Worm (Caenorhabditis elegans): ENCODE results near the gene C28H8.7.

DNA sequence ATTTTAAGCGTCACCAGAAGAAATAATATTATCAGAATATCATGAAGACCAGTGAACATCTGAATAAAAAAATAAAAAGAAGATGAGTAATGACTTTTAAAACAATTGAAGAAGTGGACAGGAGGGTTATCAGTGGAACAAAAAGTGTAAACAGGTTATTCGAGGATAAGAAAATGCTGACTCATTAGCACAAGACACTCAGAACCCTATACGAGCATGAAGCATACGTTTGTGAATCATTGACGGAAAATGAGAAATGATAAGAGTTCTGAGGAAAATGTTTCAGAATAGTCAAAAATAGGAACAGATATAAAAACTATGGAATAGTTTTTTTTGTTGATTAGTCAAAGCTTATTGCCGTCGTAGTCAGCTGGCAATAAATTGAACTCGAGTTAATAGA lies 46.1 kb upstream of the C28H8.7 start, which contains the start of gene zmp-1:
- TF ChIP-seq W03F9.2 (tag; optimal IDR thresholded peaks at IDR 0.05) (no peak), him-1 (tag; optimal IDR thresholded peaks at IDR 0.05) (no peak), dao-5 (tag; optimal IDR thresholded peaks at IDR 0.05) (no peak)

All from whole organism, L4/young adult.